Fruit fly (Drosophila melanogaster): ENCODE results near the gene CG42450.

The CG42450 gene

dm6 chrX:18814373-18814772 is 1.3 kb downstream of the CG42450 start (continued):
- TF ChIP-seq CG12769 (tag; optimal IDR thresholded peaks at IDR 0.05) (peak; percentile 9), CG13894 (tag; optimal IDR thresholded peaks at IDR 0.05) (peak; percentile 4), pum (GFP tag; optimal IDR thresholded peaks at IDR 0.05) (no peak), rib (GFP tag; IDR thresholded peaks at IDR 0.05) (no peak), Fer3 (tag; optimal IDR thresholded peaks at IDR 0.05) (no peak), CG18599 (GFP tag; optimal IDR thresholded peaks at IDR 0.05) (no peak), cg (GFP tag; optimal IDR thresholded peaks at IDR 0.05) (peak; percentile 70), Lpt (GFP tag; optimal IDR thresholded peaks at IDR 0.05) (no peak), Trl (optimal IDR thresholded peaks at IDR 0.05) (peak in 1 of 2 experiments; percentile 32), Trl (GFP tag; optimal IDR thresholded peaks at IDR 0.05) (no peak), abd-A (tag; optimal IDR thresholded peaks at IDR 0.05) (peak; percentile 3), Blimp-1 (GFP tag; optimal IDR thresholded peaks at IDR 0.05) (no peak), CG4820 (GFP tag; optimal IDR thresholded peaks at IDR 0.05) (no peak), CG6791 (GFP tag; IDR thresholded peaks at IDR 0.05; ENCODE audit: partially characterized antibody) (no peak), CG12104 (GFP tag; optimal IDR thresholded peaks at IDR 0.05) (no peak), usp (GFP tag; optimal IDR thresholded peaks at IDR 0.05) (no peak), sisA (GFP tag; IDR thresholded peaks at IDR 0.05) (no peak), CG7271 (tag; optimal IDR thresholded peaks at IDR 0.05) (no peak), D19A (tag; optimal IDR thresholded peaks at IDR 0.05) (no peak), chif (GFP tag; optimal IDR thresholded peaks at IDR 0.05) (no peak), Deaf1 (tag; optimal IDR thresholded peaks at IDR 0.05) (peak; percentile 6), CG3065 (GFP tag; optimal IDR thresholded peaks at IDR 0.05) (no peak), CG8290 (GFP tag; optimal IDR thresholded peaks at IDR 0.05) (no peak), CG8290 (tag; optimal IDR thresholded peaks at IDR 0.05) (peak in 1 of 2 experiments; percentile 14), Hmr (GFP tag; optimal IDR thresholded peaks at IDR 0.05) (no peak), exex (tag; optimal IDR thresholded peaks at IDR 0.05) (no peak), lmd (GFP tag; IDR thresholded peaks at IDR 0.05) (no peak)

- TF ChIP-seq CG8290 (GFP tag; optimal IDR thresholded peaks at IDR 0.05), result peak; percentile 96
- peak; percentile 78 to 99 for TF ChIP-seq CG8290 (tag; optimal IDR thresholded peaks at IDR 0.05)
- no peak for TF ChIP-seq CG18619 (GFP tag; optimal IDR thresholded peaks at IDR 0.05)
- peak; percentile 77 for TF ChIP-seq CG17612 (GFP tag; IDR thresholded peaks at IDR 0.05)
Measured at dm6 chrX:18814944-18815343, 1.8 kb downstream of the CG42450 start.

dm6 chrX:18830396-18830795 is 17.3 kb downstream of the CG42450 start, which contains the start of gene CG7101:
Gene CG7101 (plus strand): TSS chrX:18830591.
- TF ChIP-seq CG4854 (GFP tag; optimal IDR thresholded peaks at IDR 0.05) (no peak), Antp (GFP tag; optimal IDR thresholded peaks at IDR 0.05) (no peak), CG17912 (GFP tag; optimal IDR thresholded peaks at IDR 0.05) (no peak), Ptx1 (GFP tag; IDR thresholded peaks at IDR 0.05) (no peak), CG5245 (GFP tag; optimal IDR thresholded peaks at IDR 0.05) (no peak), Sry-β (GFP tag; optimal IDR thresholded peaks at IDR 0.05) (no peak), CG3065 (GFP tag; optimal IDR thresholded peaks at IDR 0.05) (no peak), Ets97D (GFP tag; optimal IDR thresholded peaks at IDR 0.05) (peak; percentile 64), Lpt (GFP tag; optimal IDR thresholded peaks at IDR 0.05) (no peak), CG13894 (tag; optimal IDR thresholded peaks at IDR 0.05) (no peak), ap (GFP tag; IDR thresholded peaks at IDR 0.05) (no peak), gce (GFP tag; IDR thresholded peaks at IDR 0.05) (no peak), CG8359 (GFP tag; optimal IDR thresholded peaks at IDR 0.05; ENCODE audit: borderline replicate concordance) (no peak), CG13624 (GFP tag; optimal IDR thresholded peaks at IDR 0.05) (no peak), CG12071 (GFP tag; optimal IDR thresholded peaks at IDR 0.05) (no peak), hbn (GFP tag; IDR thresholded peaks at IDR 0.05; ENCODE audit: partially characterized antibody) (peak; percentile 59; the same call in 1 of the 2 replicates), CG6272 (GFP tag; IDR thresholded peaks at IDR 0.05) (no peak), Dfd (GFP tag; optimal IDR thresholded peaks at IDR 0.05) (no peak), Nf-YA (GFP tag; IDR thresholded peaks at IDR 0.05) (no peak), Side (GFP tag; optimal IDR thresholded peaks at IDR 0.05) (no peak), NFAT (GFP tag; IDR thresholded peaks at IDR 0.05) (no peak), CG32772 (GFP tag; IDR thresholded peaks at IDR 0.05) (no peak), CTCF (GFP tag; optimal IDR thresholded peaks at IDR 0.05) (peak; percentile 19), Sox102F (GFP tag; optimal IDR thresholded peaks at IDR 0.05) (no peak), CG9727 (GFP tag; optimal IDR thresholded peaks at IDR 0.05) (no peak)
